Fruit fly (Drosophila melanogaster): ENCODE results near the gene CG42233.

CG42233 gene

dm6 chr3R:31805228-31805738 is at the start of gene CG42233, which contains the start of gene CG1971 (continued):
- TF ChIP-seq CG12219 (GFP tag; optimal IDR thresholded peaks at IDR 0.05), result peak; percentile 2
- no peak for TF ChIP-seq cg (GFP tag; optimal IDR thresholded peaks at IDR 0.05)
- peak; percentile 46 for TF ChIP-seq Drgx (GFP tag; IDR thresholded peaks at IDR 0.05)
- peak; percentile 87 for TF ChIP-seq row (GFP tag; IDR thresholded peaks at IDR 0.05)
- no peak for TF ChIP-seq inv (GFP tag; IDR thresholded peaks at IDR 0.05; ENCODE audit: partially characterized antibody)
- no peak for TF ChIP-seq CG15073 (GFP tag; optimal IDR thresholded peaks at IDR 0.05)
- peak; percentile 0 for TF ChIP-seq CG9727 (GFP tag; optimal IDR thresholded peaks at IDR 0.05)
- no peak for TF ChIP-seq HLHmδ (GFP tag; optimal IDR thresholded peaks at IDR 0.05)
- no peak for TF ChIP-seq Fer3 (tag; optimal IDR thresholded peaks at IDR 0.05)
- TF ChIP-seq pan (optimal IDR thresholded peaks at IDR 0.05), result no peak
- TF ChIP-seq pan (GFP tag; optimal IDR thresholded peaks at IDR 0.05 in 1 of 2, IDR thresholded peaks at IDR 0.05 in 1 of 2), result peak in 1 of 2 experiments; percentile 44
- TF ChIP-seq ttk (GFP tag; IDR thresholded peaks at IDR 0.05), result no peak
- TF ChIP-seq disco-r (GFP tag; optimal IDR thresholded peaks at IDR 0.05), result no peak
- TF ChIP-seq Kr (GFP tag; optimal IDR thresholded peaks at IDR 0.05), result no peak
- TF ChIP-seq slp2 (GFP tag; optimal IDR thresholded peaks at IDR 0.05), result no peak
- peak; percentile 20 to 85 for TF ChIP-seq crp (GFP tag; optimal IDR thresholded peaks at IDR 0.05)
- no peak for TF ChIP-seq CG30403 (GFP tag; optimal IDR thresholded peaks at IDR 0.05)
- TF ChIP-seq Deaf1 (tag; optimal IDR thresholded peaks at IDR 0.05), result no peak
- peak; percentile 62; the same call in 2 of the 3 replicates for TF ChIP-seq CG6791 (GFP tag; IDR thresholded peaks at IDR 0.05; ENCODE audit: partially characterized antibody)
- no peak for TF ChIP-seq Adf1 (GFP tag; IDR thresholded peaks at IDR 0.05)
- TF ChIP-seq bab2 (GFP tag; optimal IDR thresholded peaks at IDR 0.05), result peak; percentile 21
- peak; percentile 2 for TF ChIP-seq trem (tag; optimal IDR thresholded peaks at IDR 0.05)
- no peak for TF ChIP-seq Nf-YC (tag; optimal IDR thresholded peaks at IDR 0.05)
- TF ChIP-seq CG4820 (GFP tag; optimal IDR thresholded peaks at IDR 0.05), result no peak
- TF ChIP-seq Neu2 (GFP tag; optimal IDR thresholded peaks at IDR 0.05; ENCODE audit: borderline replicate concordance), result no peak
- peak; percentile 11 for TF ChIP-seq fu2 (GFP tag; optimal IDR thresholded peaks at IDR 0.05)
- TF ChIP-seq MBD-R2 (GFP tag; IDR thresholded peaks at IDR 0.05), result peak; percentile 48
- peak; percentile 40; the same call in 1 of the 3 replicates for TF ChIP-seq mld (GFP tag; IDR thresholded peaks at IDR 0.05; ENCODE audit: partially characterized antibody)
- TF ChIP-seq btn (GFP tag; optimal IDR thresholded peaks at IDR 0.05), result no peak
- TF ChIP-seq her (GFP tag; optimal IDR thresholded peaks at IDR 0.05), result peak; percentile 25
- TF ChIP-seq Bdp1 (GFP tag; optimal IDR thresholded peaks at IDR 0.05), result no peak
- TF ChIP-seq CG9437 (GFP tag; optimal IDR thresholded peaks at IDR 0.05), result no peak
- peak; percentile 53 for TF ChIP-seq Ptx1 (GFP tag; IDR thresholded peaks at IDR 0.05)
- peak; percentile 44 for TF ChIP-seq grn (GFP tag; optimal IDR thresholded peaks at IDR 0.05)
- no peak for TF ChIP-seq Optix (GFP tag; IDR thresholded peaks at IDR 0.05)
- TF ChIP-seq CG7357 (GFP tag; IDR thresholded peaks at IDR 0.05), result no peak
- no peak for TF ChIP-seq CG8924 (tag; optimal IDR thresholded peaks at IDR 0.05)
- no peak for TF ChIP-seq Dad (GFP tag; optimal IDR thresholded peaks at IDR 0.05)
- TF ChIP-seq Dip3 (GFP tag; optimal IDR thresholded peaks at IDR 0.05), result peak; percentile 13
- 0 out of 2 replicates have a peak, but pooled peaks have one; percentile 23 for TF ChIP-seq lmd (GFP tag; IDR thresholded peaks at IDR 0.05)
- TF ChIP-seq CG14014 (GFP tag; IDR thresholded peaks at IDR 0.05), result 0 out of 2 replicates have a peak, but pooled peaks have one; percentile 19
- TF ChIP-seq vnd (GFP tag; IDR thresholded peaks at IDR 0.05; ENCODE audit: partially characterized antibody), result peak; percentile 41; the same call in 1 of the 3 replicates
- TF ChIP-seq chinmo (GFP tag; IDR thresholded peaks at IDR 0.05; ENCODE audit: partially characterized antibody), result no peak
- TF ChIP-seq CG10209 (GFP tag; optimal IDR thresholded peaks at IDR 0.05), result no peak
- TF ChIP-seq CG9932 (GFP tag; IDR thresholded peaks at IDR 0.05), result 0 out of 2 replicates have a peak, but pooled peaks have one; percentile 31
- peak; percentile 5 for TF ChIP-seq stwl (tag; optimal IDR thresholded peaks at IDR 0.05)
- TF ChIP-seq ems (GFP tag; optimal IDR thresholded peaks at IDR 0.05), result no peak
- peak; percentile 29 for TF ChIP-seq CG7786 (GFP tag; optimal IDR thresholded peaks at IDR 0.05)
- TF ChIP-seq seq (GFP tag; IDR thresholded peaks at IDR 0.05), result no peak
- TF ChIP-seq CG12155 (GFP tag; optimal IDR thresholded peaks at IDR 0.05), result peak; percentile 4
- peak; percentile 69; the same call in 1 of the 3 replicates for TF ChIP-seq hb (GFP tag; IDR thresholded peaks at IDR 0.05; ENCODE audit: partially characterized antibody)

Measured in whole organism, embryonic.